Fruit fly (Drosophila melanogaster) whole organism: Measurements from ENCODE around the gene CG42780.

Experiments
- CG8478 ChIP-seq: fragments of >200 bp; optimal IDR thresholded peaks from 2 replicates; lab custom pipeline; 2018; ENCODE audit warnings: inconsistent platforms
- psq ChIP-seq: fragments of >200 bp; optimal IDR thresholded peaks from 2 replicates; lab custom pipeline; 2017
- usp ChIP-seq: fragments of >200 bp; optimal IDR thresholded peaks from 2 replicates; lab custom pipeline; 2017; ENCODE audit warnings: missing biosample characterization, missing genetic modification characterization, mixed read lengths

DNA sequence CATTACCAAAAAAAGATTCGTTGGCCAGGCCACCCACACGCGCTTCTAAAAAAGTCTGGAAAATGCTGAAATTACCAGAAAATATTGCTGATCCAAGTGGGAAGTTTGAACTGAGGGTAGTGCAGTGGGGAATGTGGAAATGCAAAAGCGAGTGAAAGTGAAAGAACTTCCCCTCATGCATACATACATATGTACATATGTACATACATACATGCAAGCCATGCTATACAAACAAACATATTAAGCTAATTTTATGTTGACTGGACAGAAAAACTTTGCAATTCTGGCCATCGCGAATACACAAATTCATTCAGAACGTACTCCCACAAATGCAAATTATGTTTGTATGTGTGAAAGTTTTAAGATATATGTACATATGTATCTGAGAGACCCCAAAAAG lies 33.7 kb downstream of the CG42780 start:
- TF ChIP-seq psq (lab: Kevin White, UChicago): no peak
- TF ChIP-seq CG8478: no peak
- TF ChIP-seq usp: no peak
